Worm (Caenorhabditis elegans): ENCODE results near the gene clik-1.

- TF ChIP-seq ama-1 (optimal IDR thresholded peaks at IDR 0.05) (no peak), flt-1 (GFP tag; IDR thresholded peaks at IDR 0.05) (no peak), tra-4 (tag; optimal IDR thresholded peaks at IDR 0.05) (no peak), hmg-4 (GFP tag; optimal IDR thresholded peaks at IDR 0.05) (no peak), aly-1 (tag; optimal IDR thresholded peaks at IDR 0.05) (no peak), ceh-13 (GFP tag; optimal IDR thresholded peaks at IDR 0.05) (no peak), scrt-1 (GFP tag; IDR thresholded peaks at IDR 0.05) (no peak), tbx-11 (GFP tag; IDR thresholded peaks at IDR 0.05) (no peak), B0310.2 (tag; optimal IDR thresholded peaks at IDR 0.05) (no peak), hnd-1 (tag; optimal IDR thresholded peaks at IDR 0.05) (no peak), tbx-37 (GFP tag; conservative IDR thresholded peaks at IDR 0.05) (no peak)
Observed at ce11 chrV:6796264-6796663, 27.7 kb upstream of the clik-1 start.

All from whole organism, early embryonic.